Fruit fly (Drosophila melanogaster) whole organism, embryonic: ENCODE measurements around the gene CG7135.
A peak's percentile ranks its signal among the peaks of the same experiment; 100 is the strongest.

Experiments used
- Ada2b ChIP-seq: fragments of 200-800 bp; sonication (Bioruptor generic); IDR thresholded peaks from 2 replicates; pipeline ENCODE4 v1.3.6; 2022; ENCODE audit warnings: missing biosample characterization, missing genetic modification characterization
- Aef1 ChIP-seq: fragments of 200-800 bp; sonication (Bioruptor generic); IDR thresholded peaks from 3 replicates; pipeline ENCODE4 v1.3.6; 2022; ENCODE audit warnings: missing biosample characterization, missing genetic modification characterization
- Atf-2 ChIP-seq: fragments of 200-800 bp; sonication (Bioruptor generic); optimal IDR thresholded peaks from 2 replicates; lab custom pipeline; 2016; ENCODE audit warnings: missing biosample characterization, missing genetic modification characterization
- B-H2 ChIP-seq: fragments of 200-800 bp; sonication (Bioruptor generic); optimal IDR thresholded peaks from 2 replicates; lab custom pipeline; 2018; ENCODE audit warnings: missing biosample characterization, mild to moderate bottlenecking, missing genetic modification characterization
- CG11093 ChIP-seq: fragments of 200-800 bp; sonication (Bioruptor generic); IDR thresholded peaks from 3 replicates; pipeline ENCODE4 v1.3.6; 2022; ENCODE audit warnings: missing biosample characterization, missing genetic modification characterization
- CG11398 ChIP-seq: fragments of 200-800 bp; sonication (Bioruptor generic); optimal IDR thresholded peaks from 2 replicates; lab custom pipeline; 2016; ENCODE audit warnings: missing biosample characterization, missing genetic modification characterization
- CG13296 ChIP-seq: fragments of 200-800 bp; sonication (Bioruptor generic); optimal IDR thresholded peaks from 3 replicates; lab custom pipeline; 2018; ENCODE audit warnings: missing biosample characterization, mild to moderate bottlenecking, missing genetic modification characterization
- CG18011 ChIP-seq: fragments of 200-800 bp; sonication (Bioruptor generic); optimal IDR thresholded peaks from 2 replicates; lab custom pipeline; 2017; ENCODE audit warnings: missing biosample characterization, missing genetic modification characterization, mild to moderate bottlenecking, moderate library complexity, missing genotype
- CG2129 ChIP-seq: fragments of 200-800 bp; sonication (Bioruptor generic); IDR thresholded peaks from 2 replicates; pipeline ENCODE4 v1.3.6; 2022; ENCODE audit warnings: missing biosample characterization, missing genetic modification characterization; ENCODE audit not compliant: partially characterized antibody
- CG2199 ChIP-seq: fragments of 200-800 bp; sonication (Bioruptor generic); IDR thresholded peaks from 3 replicates; pipeline ENCODE4 v1.3.6; 2022; ENCODE audit warnings: missing biosample characterization, missing genetic modification characterization
- CG33557 ChIP-seq: fragments of 200-800 bp; sonication (Bioruptor generic); optimal IDR thresholded peaks from 2 replicates; lab custom pipeline; 2019; ENCODE audit warnings: missing biosample characterization, mild to moderate bottlenecking, missing genetic modification characterization, moderate library complexity
- CG34376 ChIP-seq: fragments of 200-800 bp; sonication (Bioruptor generic); optimal IDR thresholded peaks from 2 replicates; lab custom pipeline; 2018; ENCODE audit warnings: missing biosample characterization, mild to moderate bottlenecking, missing genetic modification characterization
- CG4854 ChIP-seq: fragments of 200-800 bp; sonication (Bioruptor generic); optimal IDR thresholded peaks from 2 replicates; lab custom pipeline; 2016; ENCODE audit warnings: missing biosample characterization, missing genetic modification characterization, inconsistent platforms
- CG6175 ChIP-seq: fragments of 200-800 bp; sonication (Bioruptor generic); IDR thresholded peaks from 3 replicates; pipeline ENCODE4 v1.3.6; 2022; ENCODE audit warnings: missing biosample characterization, missing genetic modification characterization
- CG6813 ChIP-seq: fragments of 200-800 bp; sonication (Bioruptor generic); optimal IDR thresholded peaks from 2 replicates; lab custom pipeline; 2017; ENCODE audit warnings: missing biosample characterization, missing genetic modification characterization, mild to moderate bottlenecking, moderate library complexity, missing genetic modification reagents
- CG7357 ChIP-seq: fragments of 200-800 bp; sonication (Bioruptor generic); IDR thresholded peaks from 3 replicates; pipeline ENCODE4 v1.3.6; 2022; ENCODE audit warnings: missing biosample characterization, missing genetic modification characterization
- CG8359 ChIP-seq: fragments of 200-800 bp; sonication (Bioruptor generic); optimal IDR thresholded peaks from 2 replicates; lab custom pipeline; 2017; ENCODE audit warnings: missing biosample characterization, mild to moderate bottlenecking, missing genetic modification characterization, borderline replicate concordance
- CG8478 ChIP-seq: fragments of >200 bp; optimal IDR thresholded peaks from 2 replicates; lab custom pipeline; 2018
- D19B ChIP-seq: fragments of 200-800 bp; sonication (Bioruptor generic); optimal IDR thresholded peaks from 2 replicates; lab custom pipeline; 2017; ENCODE audit warnings: missing biosample characterization, mild to moderate bottlenecking, missing genetic modification characterization
- Doc2 ChIP-seq: fragments of 200-800 bp; sonication (Bioruptor generic); IDR thresholded peaks from 2 replicates; pipeline ENCODE4 v1.3.6; 2022; ENCODE audit warnings: missing biosample characterization, missing genetic modification characterization
- Drgx ChIP-seq: fragments of 200-800 bp; sonication (Bioruptor generic); IDR thresholded peaks from 2 replicates; pipeline ENCODE4 v1.3.6; 2022; ENCODE audit warnings: missing biosample characterization, missing genetic modification characterization
- Fer2 ChIP-seq: fragments of 200-800 bp; sonication (Bioruptor generic); optimal IDR thresholded peaks from 2 replicates; lab custom pipeline; 2018; ENCODE audit warnings: missing biosample characterization, mild to moderate bottlenecking, missing genetic modification characterization, moderate library complexity
- Hey ChIP-seq: fragments of 200-800 bp; sonication (Bioruptor generic); optimal IDR thresholded peaks from 3 replicates; lab custom pipeline; 2018; ENCODE audit warnings: missing biosample characterization, mild to moderate bottlenecking, missing genetic modification characterization
- Rx ChIP-seq: fragments of 200-800 bp; sonication (Bioruptor generic); IDR thresholded peaks from 2 replicates; pipeline ENCODE4 v1.3.6; 2022; ENCODE audit warnings: missing biosample characterization, missing genetic modification characterization
- al ChIP-seq: fragments of 200-800 bp; sonication (Bioruptor generic); IDR thresholded peaks from 2 replicates; pipeline ENCODE4 v1.3.6; 2022; ENCODE audit warnings: missing biosample characterization, missing genetic modification characterization
- ap ChIP-seq: fragments of 200-800 bp; sonication (Bioruptor generic); IDR thresholded peaks from 2 replicates; pipeline ENCODE4 v1.3.6; 2022; ENCODE audit warnings: missing biosample characterization, missing genetic modification characterization
- ase ChIP-seq: fragments of 200-800 bp; sonication (Bioruptor generic); IDR thresholded peaks from 3 replicates; pipeline ENCODE4 v1.3.6; 2022; ENCODE audit warnings: missing biosample characterization, missing genetic modification characterization
- ato ChIP-seq: fragments of 200-800 bp; sonication (Bioruptor generic); IDR thresholded peaks from 2 replicates; pipeline ENCODE4 v1.3.6; 2022; ENCODE audit warnings: missing biosample characterization, missing genetic modification characterization; ENCODE audit not compliant: partially characterized antibody
- dpn ChIP-seq, 2 experiments: fragments of 200-800 bp; sonication (Bioruptor generic); optimal IDR thresholded peaks; 3 replicates each; lab custom pipeline; 2016; ENCODE audit warnings: missing biosample characterization in 2 of 2, missing genetic modification characterization in 2 of 2
- hkb ChIP-seq, 2 experiments: fragments of 200-800 bp in 1 of 2; fragments of >200 bp in 1 of 2; sonication (Bioruptor generic) in 1 of 2; IDR thresholded peaks in 1 of 2; optimal IDR thresholded peaks in 1 of 2; 2 replicates each; pipeline versions ENCODE4 v1.3.6 to Lab custom; 2017 to 2022; ENCODE audit warnings: missing biosample characterization in 1 of 2, missing genetic modification characterization in 1 of 2
- inv ChIP-seq: fragments of 200-800 bp; sonication (Bioruptor generic); IDR thresholded peaks from 2 replicates; pipeline ENCODE4 v1.3.6; 2022; ENCODE audit warnings: missing biosample characterization, missing genetic modification characterization; ENCODE audit not compliant: partially characterized antibody
- jumu ChIP-seq: fragments of 200-800 bp; sonication (Bioruptor generic); optimal IDR thresholded peaks from 3 replicates; lab custom pipeline; 2016; ENCODE audit warnings: missing biosample characterization, missing genetic modification characterization
- ken ChIP-seq: fragments of 200-800 bp; sonication (Bioruptor generic); IDR thresholded peaks from 3 replicates; pipeline ENCODE4 v1.3.6; 2022; ENCODE audit warnings: missing biosample characterization, missing genetic modification characterization
- psq ChIP-seq: fragments of 200-800 bp; sonication (Bioruptor generic); optimal IDR thresholded peaks from 2 replicates; lab custom pipeline; 2017; ENCODE audit warnings: missing biosample characterization, missing genetic modification characterization
- ranshi ChIP-seq: fragments of 200-800 bp; sonication (Bioruptor generic); IDR thresholded peaks from 2 replicates; pipeline ENCODE4 v1.3.6; 2022; ENCODE audit warnings: missing biosample characterization, missing genetic modification characterization
- run ChIP-seq: fragments of 200-800 bp; sonication (Bioruptor generic); optimal IDR thresholded peaks from 3 replicates; lab custom pipeline; 2018; ENCODE audit warnings: missing biosample characterization, mild to moderate bottlenecking, missing genetic modification characterization
- seq ChIP-seq: fragments of 200-800 bp; sonication (Bioruptor generic); IDR thresholded peaks from 2 replicates; pipeline ENCODE4 v1.3.6; 2022; ENCODE audit warnings: missing biosample characterization, missing genetic modification characterization
- sima ChIP-seq: fragments of 200-800 bp; sonication (Bioruptor generic); optimal IDR thresholded peaks from 2 replicates; lab custom pipeline; 2016; ENCODE audit warnings: missing biosample characterization, missing genetic modification characterization
- slou ChIP-seq: fragments of 200-800 bp; sonication (Bioruptor generic); optimal IDR thresholded peaks from 3 replicates; lab custom pipeline; 2016; ENCODE audit warnings: missing biosample characterization, missing genetic modification characterization
- trem ChIP-seq: fragments of 200-800 bp; optimal IDR thresholded peaks from 3 replicates; lab custom pipeline; 2019; ENCODE audit warnings: missing biosample characterization, mild to moderate bottlenecking, missing genetic modification characterization, moderate library complexity
- vvl ChIP-seq: fragments of 200-800 bp; sonication (Bioruptor generic); IDR thresholded peaks from 2 replicates; pipeline ENCODE4 v1.3.6; 2022; ENCODE audit warnings: missing biosample characterization, missing genetic modification characterization
- wek ChIP-seq: fragments of 200-800 bp; sonication (Bioruptor generic); optimal IDR thresholded peaks from 3 replicates; lab custom pipeline; 2018; ENCODE audit warnings: missing biosample characterization, mild to moderate bottlenecking, missing genetic modification characterization, moderate library complexity
- zen2 ChIP-seq: fragments of 200-800 bp; sonication (Bioruptor generic); IDR thresholded peaks from 3 replicates; pipeline ENCODE4 v1.3.6; 2022; ENCODE audit warnings: missing biosample characterization, missing genetic modification characterization; ENCODE audit not compliant: partially characterized antibody

Gene CG7135

dm6 chrX:18085470-18085797 is 18.0 kb upstream of the CG7135 start, which contains the start of gene Ada3 (continued):
- TF ChIP-seq CG4854 (GFP tag; lab: Kevin White, UChicago) (peak; percentile 52), Doc2 (GFP tag; lab: Robert Waterston, UW) (no peak), Fer2 (tag; lab: Kevin White, UChicago) (peak; percentile 73), inv (no peak), CG13296 (GFP tag; lab: Kevin White, UChicago) (peak; percentile 66), zen2 (no peak), ken (no peak), Rx (GFP tag; lab: Robert Waterston, UW) (no peak), CG11093 (peak; percentile 50; the same call in 1 of the 3 replicates), slou (GFP tag; lab: Kevin White, UChicago) (peak; percentile 78), Hey (peak; percentile 37), ranshi (GFP tag; lab: Robert Waterston, UW) (peak; percentile 43; the same call in 1 of the 2 replicates), jumu (GFP tag; lab: Kevin White, UChicago) (peak; percentile 79), dpn (GFP tag; optimal IDR thresholded peaks at IDR 0.05; lab: Kevin White, UChicago) (peak; percentile 76 to 81), psq (GFP tag; lab: Kevin White, UChicago) (peak; percentile 24), CG7357 (GFP tag; lab: Robert Waterston, UW) (peak; percentile 60; the same call in 2 of the 3 replicates), ato (no peak), CG2199 (GFP tag; lab: Robert Waterston, UW) (no peak), Drgx (peak; percentile 59; the same call in 1 of the 2 replicates), ase (GFP tag; lab: Robert Waterston, UW) (0 out of 3 replicates have a peak, but pooled peaks have one; percentile 26), ap (GFP tag; lab: Robert Waterston, UW) (0 out of 2 replicates have a peak, but pooled peaks have one; percentile 4), CG18011 (GFP tag; lab: Kevin White, UChicago) (peak; percentile 53), Atf-2 (GFP tag; lab: Kevin White, UChicago) (peak; percentile 71), CG8359 (GFP tag; lab: Kevin White, UChicago) (peak; percentile 18)

DNA sequence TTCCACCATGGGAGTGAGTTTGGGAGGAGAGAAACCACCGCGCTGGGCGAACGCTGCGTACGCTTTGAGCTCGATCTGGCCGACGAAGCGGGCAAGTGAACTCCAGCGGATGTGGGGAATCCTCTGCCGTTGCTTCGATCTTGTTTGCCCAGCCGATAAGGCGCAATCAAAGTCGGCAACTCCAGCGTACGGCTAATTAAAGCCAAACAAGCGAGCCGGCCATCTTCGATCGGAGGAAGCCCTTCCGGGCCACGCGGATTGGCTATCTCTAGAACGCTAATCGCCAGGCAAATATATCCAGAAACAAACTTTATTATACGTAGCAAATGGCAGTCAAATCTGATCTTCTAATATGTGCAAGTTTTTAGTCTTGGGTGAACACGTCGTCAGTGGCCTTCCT is 15.0 kb upstream of the CG7135 start, which contains the start of gene CG7536:
Gene CG7536, minus strand, starts transcription at position 101 of the 400 bp plus-strand sequence.
- TF ChIP-seq CG33557 (GFP tag; lab: Kevin White, UChicago) (no peak), run (no peak), CG2129 (GFP tag; lab: Robert Waterston, UW) (no peak), CG6813 (GFP tag; lab: Kevin White, UChicago) (no peak), vvl (GFP tag; lab: Robert Waterston, UW) (no peak), D19B (no peak), CG34376 (GFP tag; lab: Kevin White, UChicago) (no peak), hkb (optimal IDR thresholded peaks at IDR 0.05; lab: Kevin White, UChicago) (no peak), hkb (GFP tag; IDR thresholded peaks at IDR 0.05; lab: Robert Waterston, UW) (no peak), wek (GFP tag; lab: Kevin White, UChicago) (no peak), Aef1 (GFP tag; lab: Robert Waterston, UW) (no peak), inv (no peak), Ada2b (no peak), sima (GFP tag; lab: Kevin White, UChicago) (no peak), B-H2 (GFP tag; lab: Kevin White, UChicago) (no peak), al (no peak), CG8478 (no peak), CG6175 (GFP tag; lab: Robert Waterston, UW) (no peak), seq (GFP tag; lab: Robert Waterston, UW) (no peak), CG11398 (no peak), trem (tag; lab: Kevin White, UChicago) (no peak)
